Fruit fly (Drosophila melanogaster) whole organism, embryonic: ENCODE measurements around the gene CG32163.

ENCODE experiments used
- BtbVII ChIP-seq: fragments of 200-800 bp; sonication (Bioruptor generic); optimal IDR thresholded peaks from 3 replicates; lab custom pipeline; 2017; ENCODE audit warnings: missing biosample characterization, mild to moderate bottlenecking, missing genetic modification characterization
- CG10209 ChIP-seq: fragments of 200-800 bp; sonication (Bioruptor generic); optimal IDR thresholded peaks from 3 replicates; lab custom pipeline; 2017; ENCODE audit warnings: missing biosample characterization, mild to moderate bottlenecking, missing genetic modification characterization, missing genetic modification reagents
- CG12391 ChIP-seq: fragments of 200-800 bp; sonication (Bioruptor generic); optimal IDR thresholded peaks from 3 replicates; lab custom pipeline; 2018; ENCODE audit warnings: missing biosample characterization, mild to moderate bottlenecking, missing genetic modification characterization, moderate library complexity
- CG14710 ChIP-seq: fragments of 200-800 bp; sonication (Bioruptor generic); optimal IDR thresholded peaks from 3 replicates; lab custom pipeline; 2019; ENCODE audit warnings: missing biosample characterization, mild to moderate bottlenecking, missing genetic modification characterization, moderate library complexity
- CG16779 ChIP-seq: fragments of 200-800 bp; sonication (Bioruptor generic); IDR thresholded peaks from 2 replicates; pipeline ENCODE4 v1.3.6; 2022; ENCODE audit warnings: missing biosample characterization, missing genetic modification characterization
- CG17612 ChIP-seq: fragments of 200-800 bp; sonication (Bioruptor generic); IDR thresholded peaks from 2 replicates; pipeline ENCODE4 v1.3.6; 2022; ENCODE audit warnings: missing biosample characterization, missing genetic modification characterization
- CG2678 ChIP-seq: fragments of 200-800 bp; sonication (Bioruptor generic); optimal IDR thresholded peaks from 3 replicates; lab custom pipeline; 2019; ENCODE audit warnings: missing biosample characterization, mild to moderate bottlenecking, missing genetic modification characterization, moderate library complexity
- CG31224 ChIP-seq: fragments of 200-800 bp; sonication (Bioruptor generic); IDR thresholded peaks from 2 replicates; pipeline ENCODE4 v1.3.6; 2022; ENCODE audit warnings: missing biosample characterization, missing genetic modification characterization
- CG31441 ChIP-seq: fragments of 200-800 bp; sonication (Bioruptor generic); IDR thresholded peaks from 2 replicates; pipeline ENCODE4 v1.3.6; 2022; ENCODE audit warnings: missing biosample characterization, missing genetic modification characterization
- CG33557 ChIP-seq: fragments of 200-800 bp; sonication (Bioruptor generic); optimal IDR thresholded peaks from 2 replicates; lab custom pipeline; 2019; ENCODE audit warnings: missing biosample characterization, mild to moderate bottlenecking, missing genetic modification characterization, moderate library complexity
- CG3838 ChIP-seq: fragments of 200-800 bp; sonication (Bioruptor generic); optimal IDR thresholded peaks from 3 replicates; lab custom pipeline; 2016; ENCODE audit warnings: missing biosample characterization, missing genetic modification characterization
- CG42726 ChIP-seq: fragments of 200-800 bp; sonication (Bioruptor generic); IDR thresholded peaks from 2 replicates; pipeline ENCODE4 v1.3.6; 2022; ENCODE audit warnings: missing biosample characterization, missing genetic modification characterization; ENCODE audit not compliant: partially characterized antibody
- CG4854 ChIP-seq: fragments of 200-800 bp; sonication (Bioruptor generic); optimal IDR thresholded peaks from 2 replicates; lab custom pipeline; 2016; ENCODE audit warnings: missing biosample characterization, missing genetic modification characterization, inconsistent platforms
- CG6654 ChIP-seq: fragments of 200-800 bp; sonication (Bioruptor generic); optimal IDR thresholded peaks from 2 replicates; lab custom pipeline; 2017; ENCODE audit warnings: missing biosample characterization, mild to moderate bottlenecking, missing genetic modification characterization
- CG6689 ChIP-seq: fragments of 200-800 bp; sonication (Bioruptor generic); IDR thresholded peaks from 2 replicates; pipeline ENCODE4 v1.3.6; 2022; ENCODE audit warnings: missing biosample characterization, missing genetic modification characterization
- CG6813 ChIP-seq: fragments of 200-800 bp; sonication (Bioruptor generic); optimal IDR thresholded peaks from 2 replicates; lab custom pipeline; 2017; ENCODE audit warnings: missing biosample characterization, missing genetic modification characterization, mild to moderate bottlenecking, moderate library complexity, missing genetic modification reagents
- CG7372 ChIP-seq: fragments of 200-800 bp; sonication (Bioruptor generic); IDR thresholded peaks from 2 replicates; pipeline ENCODE4 v1.3.6; 2022; ENCODE audit warnings: missing biosample characterization, missing genetic modification characterization
- CG7839 ChIP-seq: fragments of 200-800 bp; sonication (Bioruptor generic); optimal IDR thresholded peaks from 3 replicates; lab custom pipeline; 2018; ENCODE audit warnings: missing biosample characterization, mild to moderate bottlenecking, missing genetic modification characterization, moderate library complexity
- CG7987 ChIP-seq: fragments of 200-800 bp; sonication (Bioruptor generic); optimal IDR thresholded peaks from 2 replicates; lab custom pipeline; 2018; ENCODE audit warnings: missing biosample characterization, mild to moderate bottlenecking, missing genetic modification characterization, moderate library complexity
- CG9727 ChIP-seq: fragments of 200-800 bp; sonication (Bioruptor generic); optimal IDR thresholded peaks from 3 replicates; lab custom pipeline; 2017; ENCODE audit warnings: missing biosample characterization, mild to moderate bottlenecking, missing genetic modification characterization
- CG9817 ChIP-seq: fragments of 200-800 bp; sonication (Bioruptor generic); optimal IDR thresholded peaks from 2 replicates; lab custom pipeline; 2018; ENCODE audit warnings: missing biosample characterization, mild to moderate bottlenecking, missing genetic modification characterization, moderate library complexity
- D19A ChIP-seq: fragments of 200-800 bp; optimal IDR thresholded peaks from 3 replicates; lab custom pipeline; 2019; ENCODE audit warnings: missing biosample characterization, mild to moderate bottlenecking, missing genetic modification characterization, moderate library complexity
- Elba2 ChIP-seq: fragments of 200-800 bp; sonication (Bioruptor generic); optimal IDR thresholded peaks from 3 replicates; lab custom pipeline; 2016; ENCODE audit warnings: missing biosample characterization, missing genetic modification characterization
- HLH4C ChIP-seq: fragments of 200-800 bp; sonication (Bioruptor generic); IDR thresholded peaks from 3 replicates; pipeline ENCODE4 v1.3.6; 2022; ENCODE audit warnings: missing biosample characterization, missing genetic modification characterization; ENCODE audit not compliant: partially characterized antibody
- Hey ChIP-seq: fragments of 200-800 bp; sonication (Bioruptor generic); optimal IDR thresholded peaks from 3 replicates; lab custom pipeline; 2018; ENCODE audit warnings: missing biosample characterization, mild to moderate bottlenecking, missing genetic modification characterization
- PHDP ChIP-seq: fragments of 200-800 bp; sonication (Bioruptor generic); optimal IDR thresholded peaks from 3 replicates; lab custom pipeline; 2018; ENCODE audit warnings: missing biosample characterization, mild to moderate bottlenecking, missing genetic modification characterization, moderate library complexity
- Ptx1 ChIP-seq: fragments of 200-800 bp; sonication (Bioruptor generic); IDR thresholded peaks from 2 replicates; pipeline ENCODE4 v1.3.6; 2022; ENCODE audit warnings: missing biosample characterization, missing genetic modification characterization
- Ssrp ChIP-seq: fragments of 200-800 bp; sonication (Bioruptor generic); optimal IDR thresholded peaks from 2 replicates; lab custom pipeline; 2018; ENCODE audit warnings: missing biosample characterization, mild to moderate bottlenecking, missing genetic modification characterization, moderate library complexity
- Vsx1 ChIP-seq: fragments of 200-800 bp; sonication (Bioruptor generic); optimal IDR thresholded peaks from 2 replicates; lab custom pipeline; 2017; ENCODE audit warnings: missing biosample characterization, mild to moderate bottlenecking, missing genetic modification characterization, missing genetic modification reagents
- Xbp1 ChIP-seq: fragments of 200-800 bp; sonication (Bioruptor generic); optimal IDR thresholded peaks from 3 replicates; lab custom pipeline; 2016; ENCODE audit warnings: missing biosample characterization, mild to moderate bottlenecking, missing genetic modification characterization
- bab2 ChIP-seq: fragments of 200-800 bp; sonication (Bioruptor generic); optimal IDR thresholded peaks from 2 replicates; lab custom pipeline; 2016; ENCODE audit warnings: missing biosample characterization, missing genetic modification characterization
- bigmax ChIP-seq: fragments of 200-800 bp; sonication (Bioruptor generic); optimal IDR thresholded peaks from 2 replicates; lab custom pipeline; 2018; ENCODE audit warnings: missing biosample characterization, mild to moderate bottlenecking, missing genetic modification characterization
- bsh ChIP-seq, 2 experiments: fragments of 200-800 bp; sonication (Bioruptor generic); optimal IDR thresholded peaks; 2 replicates each; lab custom pipeline; 2017 to 2018; ENCODE audit warnings: mild to moderate bottlenecking in 2 of 2, missing biosample characterization in 2 of 2, missing genetic modification characterization in 2 of 2, moderate library complexity in 1 of 2
- dmrt11E ChIP-seq: fragments of 200-800 bp; sonication (Bioruptor generic); optimal IDR thresholded peaks from 3 replicates; lab custom pipeline; 2018; ENCODE audit warnings: missing biosample characterization, mild to moderate bottlenecking, missing genetic modification characterization, moderate library complexity
- esg ChIP-seq: fragments of 200-800 bp; sonication (Bioruptor generic); conservative IDR thresholded peaks from 2 replicates; pipeline ENCODE4 v1.3.6; 2022; ENCODE audit warnings: missing biosample characterization, missing genetic modification characterization
- gro ChIP-seq: fragments of 200-800 bp; sonication (Bioruptor generic); optimal IDR thresholded peaks from 2 replicates; lab custom pipeline; 2016; ENCODE audit warnings: missing biosample characterization, missing genetic modification characterization
- h ChIP-seq: fragments of >200 bp; optimal IDR thresholded peaks from 2 replicates; lab custom pipeline; 2017
- insv ChIP-seq, 2 experiments: fragments of 200-800 bp; sonication (Bioruptor generic); optimal IDR thresholded peaks; 3 replicates each; lab custom pipeline; 2016 to 2018; ENCODE audit warnings: missing biosample characterization in 2 of 2, missing genetic modification characterization in 2 of 2
- lab ChIP-seq: fragments of 200-800 bp; sonication (Bioruptor generic); optimal IDR thresholded peaks from 3 replicates; lab custom pipeline; 2017; ENCODE audit warnings: missing biosample characterization, missing genetic modification characterization, mild to moderate bottlenecking, moderate library complexity, missing genetic modification reagents
- lilli ChIP-seq: fragments of 200-800 bp; sonication (Bioruptor generic); optimal IDR thresholded peaks from 3 replicates; lab custom pipeline; 2016; ENCODE audit warnings: missing biosample characterization, missing genetic modification characterization
- nmo ChIP-seq: fragments of 200-800 bp; sonication (Bioruptor generic); optimal IDR thresholded peaks from 2 replicates; lab custom pipeline; 2018; ENCODE audit warnings: missing biosample characterization, mild to moderate bottlenecking, missing genetic modification characterization, moderate library complexity
- p53 ChIP-seq: fragments of 200-800 bp; sonication (Bioruptor generic); optimal IDR thresholded peaks from 2 replicates; lab custom pipeline; 2016; ENCODE audit warnings: missing biosample characterization, missing genetic modification characterization
- pan ChIP-seq, 4 experiments: fragments of >200 bp in 3 of 4; fragments of 200-800 bp in 1 of 4; sonication (Bioruptor generic) in 1 of 4; optimal IDR thresholded peaks in 3 of 4; IDR thresholded peaks in 1 of 4; 2 replicates each; pipeline versions ENCODE4 v1.3.6 to Lab custom; 2017 to 2022; ENCODE audit warnings: missing biosample characterization in 2 of 4, missing genetic modification characterization in 2 of 4, mixed read lengths in 1 of 4
- prd ChIP-seq, 3 experiments: fragments of >200 bp in 2 of 3; fragments of 200-800 bp in 1 of 3; sonication (Bioruptor generic) in 1 of 3; optimal IDR thresholded peaks in 2 of 3; IDR thresholded peaks in 1 of 3; 2 replicates in 2 of 3; 3 replicates in 1 of 3; pipeline versions ENCODE4 v1.3.6 to Lab custom; 2017 to 2022; ENCODE audit warnings: missing biosample characterization in 1 of 3, missing genetic modification characterization in 1 of 3
- repo ChIP-seq: fragments of 200-800 bp; sonication (Bioruptor generic); optimal IDR thresholded peaks from 2 replicates; lab custom pipeline; 2016; ENCODE audit warnings: missing biosample characterization, missing genetic modification characterization
- row ChIP-seq: fragments of 200-800 bp; sonication (Bioruptor generic); IDR thresholded peaks from 3 replicates; pipeline ENCODE4 v1.3.6; 2022; ENCODE audit warnings: missing biosample characterization, missing genetic modification characterization
- sens-2 ChIP-seq: fragments of 200-800 bp; sonication (Bioruptor generic); IDR thresholded peaks from 2 replicates; pipeline ENCODE4 v1.3.6; 2022; ENCODE audit warnings: missing biosample characterization, missing genetic modification characterization
- shn ChIP-seq: fragments of 200-800 bp; sonication (Bioruptor generic); optimal IDR thresholded peaks from 3 replicates; lab custom pipeline; 2016; ENCODE audit warnings: missing biosample characterization, missing genetic modification characterization
- sisA ChIP-seq: fragments of 200-800 bp; sonication (Bioruptor generic); IDR thresholded peaks from 2 replicates; pipeline ENCODE4 v1.3.6; 2022; ENCODE audit warnings: missing biosample characterization, missing genetic modification characterization

The CG32163 gene

DNA sequence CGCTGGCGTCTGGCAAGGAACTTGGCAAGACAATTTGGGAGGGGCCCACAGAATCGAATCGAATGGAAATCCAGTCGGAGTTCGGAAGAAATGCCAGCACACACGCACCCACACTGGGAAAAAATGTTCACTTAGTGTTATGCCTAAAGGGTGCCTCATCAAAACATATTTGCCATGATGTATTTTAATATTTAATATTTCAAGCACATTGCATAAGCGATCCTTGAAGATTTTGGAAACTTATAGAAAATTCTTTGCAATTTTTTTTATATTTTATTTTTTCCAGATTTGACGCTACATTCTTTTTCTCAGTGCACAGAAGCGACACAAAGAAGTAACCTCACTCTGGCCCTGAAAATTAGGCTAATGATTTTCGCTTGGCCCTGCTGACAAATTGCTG is 20.9 kb upstream of the CG32163 start (continued):
- peak; percentile 13 for TF ChIP-seq nmo (GFP tag; lab: Kevin White, UChicago)
- no peak for TF ChIP-seq CG9817 (tag; lab: Kevin White, UChicago)
- no peak for TF ChIP-seq Vsx1 (GFP tag; lab: Kevin White, UChicago)
- TF ChIP-seq repo (GFP tag; lab: Kevin White, UChicago), result no peak
- TF ChIP-seq sisA, result no peak
- TF ChIP-seq bsh (GFP tag; optimal IDR thresholded peaks at IDR 0.05; lab: Kevin White, UChicago), result peak in 1 of 2 experiments; percentile 35
- TF ChIP-seq BtbVII (GFP tag; lab: Kevin White, UChicago), result no peak
- no peak for TF ChIP-seq lab (GFP tag; lab: Kevin White, UChicago)
- peak; percentile 11 for TF ChIP-seq CG9727
- 0 out of 2 replicates have a peak, but pooled peaks have one; percentile 32 for TF ChIP-seq CG31441 (GFP tag; lab: Robert Waterston, UW)
- TF ChIP-seq row, result peak; percentile 49
- TF ChIP-seq sens-2 (GFP tag; lab: Robert Waterston, UW), result no peak
- no peak for TF ChIP-seq esg (GFP tag; lab: Robert Waterston, UW)
- no peak for TF ChIP-seq CG7372 (GFP tag; lab: Robert Waterston, UW)
- no peak for TF ChIP-seq CG6689 (GFP tag; lab: Robert Waterston, UW)
- peak; percentile 7 for TF ChIP-seq CG14710 (tag; lab: Kevin White, UChicago)
- no peak for TF ChIP-seq CG6654 (GFP tag; lab: Kevin White, UChicago)
- no peak for TF ChIP-seq Hey (tag; lab: Kevin White, UChicago)
- no peak for TF ChIP-seq lilli (GFP tag; lab: Kevin White, UChicago)
- no peak for TF ChIP-seq Ssrp (tag; lab: Kevin White, UChicago)
- TF ChIP-seq CG16779 (GFP tag; lab: Robert Waterston, UW), result no peak
- no peak for TF ChIP-seq CG4854 (GFP tag; lab: Kevin White, UChicago)
- TF ChIP-seq CG33557 (GFP tag; lab: Kevin White, UChicago), result no peak
- TF ChIP-seq bab2 (GFP tag; lab: Kevin White, UChicago), result no peak
- TF ChIP-seq HLH4C (GFP tag; lab: Robert Waterston, UW), result no peak
- no peak for TF ChIP-seq CG10209 (GFP tag; lab: Kevin White, UChicago)
- TF ChIP-seq dmrt11E, result peak; percentile 34
- no peak for TF ChIP-seq p53 (GFP tag; lab: Kevin White, UChicago)
- TF ChIP-seq gro (GFP tag; lab: Kevin White, UChicago), result no peak
- TF ChIP-seq Ptx1, result peak; percentile 23; the same call in 1 of the 2 replicates
- TF ChIP-seq D19A, result no peak
- TF ChIP-seq insv (GFP tag; optimal IDR thresholded peaks at IDR 0.05; lab: Kevin White, UChicago), result no peak
- no peak for TF ChIP-seq h
- peak; percentile 22 for TF ChIP-seq CG7839 (tag; lab: Kevin White, UChicago)
- TF ChIP-seq CG2678 (tag; lab: Kevin White, UChicago), result no peak
- no peak for TF ChIP-seq CG42726 (GFP tag; lab: Robert Waterston, UW)
- TF ChIP-seq CG12391 (tag; lab: Kevin White, UChicago), result peak; percentile 29
- no peak for TF ChIP-seq pan (optimal IDR thresholded peaks at IDR 0.05; lab: Kevin White, UChicago)
- TF ChIP-seq pan (GFP tag; optimal IDR thresholded peaks at IDR 0.05 in 1 of 2, IDR thresholded peaks at IDR 0.05 in 1 of 2), result peak in 1 of 2 experiments; percentile 25
- no peak for TF ChIP-seq Elba2
- no peak for TF ChIP-seq CG31224 (GFP tag; lab: Robert Waterston, UW)
- TF ChIP-seq prd (optimal IDR thresholded peaks at IDR 0.05; lab: Kevin White, UChicago), result no peak
- peak; percentile 50; the same call in 2 of the 3 replicates for TF ChIP-seq prd (GFP tag; IDR thresholded peaks at IDR 0.05; lab: Robert Waterston, UW)
- no peak for TF ChIP-seq PHDP (tag; lab: Kevin White, UChicago)
- TF ChIP-seq Xbp1 (GFP tag; lab: Kevin White, UChicago), result peak; percentile 14
- no peak for TF ChIP-seq shn (GFP tag; lab: Kevin White, UChicago)
- TF ChIP-seq CG17612 (GFP tag; lab: Robert Waterston, UW), result no peak
- no peak for TF ChIP-seq CG3838 (GFP tag; lab: Kevin White, UChicago)
- TF ChIP-seq bigmax (GFP tag; lab: Kevin White, UChicago), result no peak
- no peak for TF ChIP-seq CG6813
- no peak for TF ChIP-seq CG7987 (GFP tag; lab: Kevin White, UChicago)
